Worm (Caenorhabditis elegans) whole organism, L4 larva: Measurements from ENCODE around the gene acs-14.

ENCODE experiments used
- F44E2.7 ChIP-seq: fragments of 200-800 bp; sonication (Bioruptor generic); IDR thresholded peaks from 2 replicates; pipeline ENCODE4 v2.1.2; 2022; ENCODE audit warnings: missing genetic modification characterization, missing compliant biosample characterization
- Y48G9A.11 ChIP-seq: fragments of 200-800 bp; sonication (Bioruptor generic); IDR thresholded peaks from 2 replicates; pipeline ENCODE4 v1.3.6; 2022; ENCODE audit warnings: missing genetic modification reagents, missing genetic modification characterization, missing compliant biosample characterization
- Y5F2A.4 ChIP-seq: fragments of 200-800 bp; sonication (Bioruptor generic); optimal IDR thresholded peaks from 2 replicates; lab custom pipeline; 2018; ENCODE audit warnings: mild to moderate bottlenecking, missing genetic modification characterization, missing compliant biosample characterization
- ZK546.5 ChIP-seq, 2 experiments: sonication (generic microtip); optimal IDR thresholded peaks; 2 replicates each; lab custom pipeline; 2017; ENCODE audit warnings: missing biosample characterization in 2 of 2, missing genetic modification characterization in 2 of 2
- aha-1 ChIP-seq: fragments of 150-350 bp; peaks from one replicate; lab custom pipeline; 2014; ENCODE audit warnings: missing biosample characterization, missing genetic modification characterization
- aly-2 ChIP-seq: sonication (generic microtip); optimal IDR thresholded peaks from 2 replicates; lab custom pipeline; 2018; ENCODE audit warnings: missing biosample characterization, missing genetic modification characterization
- attf-4 ChIP-seq: sonication (generic microtip); optimal IDR thresholded peaks from 3 replicates; lab custom pipeline; 2017; ENCODE audit warnings: missing biosample characterization, missing genetic modification characterization
- ceh-32 ChIP-seq: sonication (generic microtip); optimal IDR thresholded peaks from 2 replicates; lab custom pipeline; 2016; ENCODE audit warnings: mild to moderate bottlenecking, missing genetic modification characterization, missing compliant biosample characterization; ENCODE audit not compliant: poor library complexity
- ces-1 ChIP-seq: fragments of 150-350 bp; sonication (generic microtip); optimal IDR thresholded peaks from 4 replicates; lab custom pipeline; 2014; ENCODE audit warnings: missing biosample characterization, missing genetic modification reagents, missing genetic modification characterization
- daf-16 ChIP-seq, 3 experiments: sonication (generic microtip); optimal IDR thresholded peaks; 2 replicates each; lab custom pipeline; 2016 to 2017; ENCODE audit warnings: missing genetic modification characterization in 3 of 3, missing genetic modification reagents in 3 of 3, mild to moderate bottlenecking in 2 of 3, missing compliant biosample characterization in 2 of 3, missing biosample characterization in 1 of 3, moderate library complexity in 1 of 3
- dmd-6 ChIP-seq: fragments of 200-800 bp; sonication (Bioruptor generic); IDR thresholded peaks from 2 replicates; pipeline ENCODE4 v1.3.6; 2022; ENCODE audit warnings: missing genetic modification reagents, missing genetic modification characterization, missing compliant biosample characterization
- dmd-8 ChIP-seq: fragments of 200-800 bp; sonication (Bioruptor generic); IDR thresholded peaks from 2 replicates; pipeline ENCODE4 v1.3.6; 2022; ENCODE audit warnings: missing genetic modification characterization, missing compliant biosample characterization
- dmd-9 ChIP-seq: fragments of 200-800 bp; sonication (Bioruptor generic); IDR thresholded peaks from 2 replicates; pipeline ENCODE4 v1.3.6; 2022; ENCODE audit warnings: missing genetic modification reagents, missing genetic modification characterization, missing compliant biosample characterization
- egl-27 ChIP-seq: sonication (generic microtip); optimal IDR thresholded peaks from 3 replicates; lab custom pipeline; 2017; ENCODE audit warnings: missing biosample characterization, missing genetic modification reagents, missing genetic modification characterization
- egl-43 ChIP-seq: fragments of 200-800 bp; sonication (Bioruptor generic); IDR thresholded peaks from 2 replicates; pipeline ENCODE4 v1.3.6; 2022; ENCODE audit warnings: missing genetic modification reagents, missing genetic modification characterization, missing compliant biosample characterization
- fkh-10 ChIP-seq: fragments of 150-350 bp; optimal IDR thresholded peaks from 2 replicates; lab custom pipeline; 2014; ENCODE audit warnings: missing biosample characterization, missing genetic modification reagents, missing genetic modification characterization
- hif-1 ChIP-seq, 2 experiments: sonication (generic microtip); optimal IDR thresholded peaks; 2 replicates each; lab custom pipeline; 2016 to 2017; ENCODE audit warnings: missing compliant biosample characterization in 2 of 2, missing genetic modification characterization in 2 of 2, missing genetic modification reagents in 2 of 2, missing genotype in 2 of 2, mild to moderate bottlenecking in 1 of 2
- hlh-11 ChIP-seq: fragments of 200-800 bp; sonication (Bioruptor generic); optimal IDR thresholded peaks from 2 replicates; lab custom pipeline; 2018; ENCODE audit warnings: mild to moderate bottlenecking, missing genetic modification characterization, missing compliant biosample characterization
- hlh-30 ChIP-seq: sonication (generic microtip); optimal IDR thresholded peaks from 2 replicates; lab custom pipeline; 2017; ENCODE audit warnings: antibody characterized with exemption, mild to moderate bottlenecking, missing genetic modification characterization, missing compliant biosample characterization; ENCODE audit not compliant: insufficient read depth
- lim-7 ChIP-seq: fragments of 200-800 bp; sonication (Bioruptor generic); IDR thresholded peaks from 2 replicates; pipeline ENCODE4 v1.3.6; 2022; ENCODE audit warnings: missing genetic modification characterization, missing compliant biosample characterization
- lin-1 ChIP-seq: fragments of 200-800 bp; sonication (Bioruptor generic); IDR thresholded peaks from 2 replicates; pipeline ENCODE4 v1.3.6; 2022; ENCODE audit warnings: missing genetic modification reagents, missing genetic modification characterization, missing compliant biosample characterization
- lin-15B ChIP-seq: fragments of 150-350 bp; sonication (generic microtip); optimal IDR thresholded peaks from 3 replicates; lab custom pipeline; 2014; ENCODE audit warnings: missing biosample characterization, missing genetic modification characterization
- lin-38 ChIP-seq: fragments of 200-800 bp; sonication (Bioruptor generic); IDR thresholded peaks from 2 replicates; pipeline ENCODE4 v1.3.6; 2022; ENCODE audit warnings: missing genetic modification reagents, missing genetic modification characterization, missing compliant biosample characterization
- lin-39 ChIP-seq: fragments of 150-350 bp; optimal IDR thresholded peaks from 2 replicates; lab custom pipeline; 2014; ENCODE audit warnings: missing biosample characterization, missing genetic modification reagents, missing genetic modification characterization
- madf-5 ChIP-seq, 2 experiments: fragments of 200-800 bp; sonication (Bioruptor generic); IDR thresholded peaks; 2 replicates each; pipeline ENCODE4 v1.3.6; 2022; ENCODE audit warnings: missing compliant biosample characterization in 2 of 2, missing genetic modification characterization in 2 of 2
- mdl-1 ChIP-seq, 2 experiments: fragments of 150-350 bp in 1 of 2; sonication (generic microtip) in 1 of 2; optimal IDR thresholded peaks; 2 replicates each; lab custom pipeline; 2014 to 2017; ENCODE audit warnings: missing biosample characterization in 2 of 2, missing genetic modification characterization in 2 of 2
- mes-2 ChIP-seq: sonication (generic microtip); optimal IDR thresholded peaks from 2 replicates; lab custom pipeline; 2016; ENCODE audit warnings: missing genotype, mild to moderate bottlenecking, missing genetic modification characterization, missing compliant biosample characterization; ENCODE audit not compliant: poor library complexity, severe bottlenecking
- mxl-3 ChIP-seq: fragments of 200-800 bp; sonication (Bioruptor generic); optimal IDR thresholded peaks from 2 replicates; lab custom pipeline; 2018; ENCODE audit warnings: mild to moderate bottlenecking, missing genetic modification characterization, missing compliant biosample characterization
- nhr-10 ChIP-seq: fragments of 150-350 bp; optimal IDR thresholded peaks from 2 replicates; lab custom pipeline; 2014; ENCODE audit warnings: missing biosample characterization, missing genetic modification characterization
- nhr-11 ChIP-seq: fragments of 150-350 bp; optimal IDR thresholded peaks from 2 replicates; lab custom pipeline; 2014; ENCODE audit warnings: missing biosample characterization, missing genetic modification characterization
- nhr-111 ChIP-seq: fragments of 200-800 bp; sonication (Bioruptor generic); optimal IDR thresholded peaks from 2 replicates; lab custom pipeline; 2018; ENCODE audit warnings: mild to moderate bottlenecking, missing genetic modification characterization, missing compliant biosample characterization
- nhr-25 ChIP-seq: sonication (generic microtip); optimal IDR thresholded peaks from 2 replicates; lab custom pipeline; 2017; ENCODE audit warnings: missing genetic modification characterization, mild to moderate bottlenecking, missing compliant biosample characterization, antibody characterized with exemption, moderate library complexity, borderline replicate concordance; ENCODE audit not compliant: insufficient read depth
- nhr-28 ChIP-seq: fragments of 150-350 bp; optimal IDR thresholded peaks from 2 replicates; lab custom pipeline; 2014; ENCODE audit warnings: missing biosample characterization, missing genetic modification characterization
- nhr-48 ChIP-seq: sonication (generic microtip); optimal IDR thresholded peaks from 2 replicates; lab custom pipeline; 2016; ENCODE audit warnings: mild to moderate bottlenecking, missing genetic modification characterization, missing compliant biosample characterization
- nhr-77 ChIP-seq: fragments of 150-350 bp; optimal IDR thresholded peaks from 2 replicates; lab custom pipeline; 2014; ENCODE audit warnings: missing biosample characterization, missing genetic modification characterization
- php-3 ChIP-seq: fragments of 200-800 bp; sonication (Bioruptor generic); IDR thresholded peaks from 2 replicates; pipeline ENCODE4 v1.3.6; 2022; ENCODE audit warnings: missing genetic modification reagents, missing genetic modification characterization, missing compliant biosample characterization
- pqm-1 ChIP-seq: sonication (generic microtip); optimal IDR thresholded peaks from 2 replicates; lab custom pipeline; 2017; ENCODE audit warnings: missing biosample characterization, missing genetic modification characterization
- rbr-2 ChIP-seq: sonication (generic microtip); optimal IDR thresholded peaks from 2 replicates; lab custom pipeline; 2016; ENCODE audit warnings: missing genotype, missing genetic modification characterization, missing compliant biosample characterization
- tag-97 ChIP-seq: fragments of 200-800 bp; sonication (Bioruptor generic); IDR thresholded peaks from 2 replicates; pipeline ENCODE4 v1.3.6; 2022; ENCODE audit warnings: missing genetic modification characterization, missing compliant biosample characterization
- unc-39 ChIP-seq: sonication (generic microtip); optimal IDR thresholded peaks from 2 replicates; lab custom pipeline; 2017; ENCODE audit warnings: missing biosample characterization, missing genetic modification characterization
- unc-62 ChIP-seq, 3 experiments: fragments of 150-350 bp in 1 of 3; sonication (generic microtip); optimal IDR thresholded peaks in 2 of 3; peaks in 1 of 3; 1 replicate in 1 of 3; 2 replicates in 2 of 3; lab custom pipeline; 2014 to 2017; ENCODE audit warnings: missing biosample characterization in 3 of 3, missing genetic modification characterization in 3 of 3, missing genetic modification reagents in 3 of 3, missing genotype in 1 of 3
- zfp-2 ChIP-seq: sonication (generic microtip); optimal IDR thresholded peaks from 2 replicates; lab custom pipeline; 2016; ENCODE audit warnings: mild to moderate bottlenecking, missing genetic modification characterization, missing compliant biosample characterization
- zip-11 ChIP-seq: fragments of 200-800 bp; sonication (Bioruptor generic); IDR thresholded peaks from 2 replicates; pipeline ENCODE4 v1.3.6; 2022; ENCODE audit warnings: missing genetic modification characterization, missing compliant biosample characterization
- ztf-7 ChIP-seq: fragments of 150-350 bp; optimal IDR thresholded peaks from 2 replicates; lab custom pipeline; 2014; ENCODE audit warnings: missing biosample characterization, missing genetic modification characterization

Gene acs-14

ce11 chrV:9526470-9526869 is 18.5 kb downstream of the acs-14 start, which contains the start of gene C50F4.1:
Gene C50F4.1 (plus strand): TSS chrV:9526793.
- TF ChIP-seq dmd-9 (GFP tag; lab: Robert Waterston, UW) (no peak), F44E2.7 (GFP tag; lab: Robert Waterston, UW) (no peak), nhr-28 (tag; lab: Kevin White, UChicago) (peak; percentile 82), hlh-30 (tag; lab: Kevin White, UChicago) (peak; percentile 45), egl-43 (GFP tag; lab: Robert Waterston, UW) (no peak), nhr-11 (no peak), lin-1 (no peak), lin-15B (tag; lab: Kevin White, UChicago) (no peak), ces-1 (no peak), Y5F2A.4 (no peak), mes-2 (tag; lab: Kevin White, UChicago) (no peak), madf-5 (GFP tag; IDR thresholded peaks at IDR 0.05; lab: Robert Waterston, UW) (no peak), dmd-6 (peak; percentile 83), ZK546.5 (tag; optimal IDR thresholded peaks at IDR 0.05; lab: Kevin White, UChicago) (no peak), nhr-48 (tag; lab: Kevin White, UChicago) (no peak), php-3 (GFP tag; lab: Robert Waterston, UW) (peak; percentile 86), zfp-2 (tag; lab: Kevin White, UChicago) (no peak), unc-62 (GFP tag; optimal IDR thresholded peaks at IDR 0.05 in 1 of 2; lab: Kevin White, UChicago) (peak in 1 of 2 experiments; percentile 88), unc-62 (tag; optimal IDR thresholded peaks at IDR 0.05; lab: Kevin White, UChicago) (no peak), ztf-7 (tag; lab: Kevin White, UChicago) (no peak), rbr-2 (tag; lab: Kevin White, UChicago) (no peak), mxl-3 (peak; percentile 51), tag-97 (GFP tag; lab: Robert Waterston, UW) (no peak), attf-4 (tag; lab: Kevin White, UChicago) (no peak), nhr-77 (tag; lab: Kevin White, UChicago) (peak; percentile 51), daf-16 (GFP tag; optimal IDR thresholded peaks at IDR 0.05; lab: Kevin White, UChicago) (no peak), daf-16 (tag; optimal IDR thresholded peaks at IDR 0.05; lab: Kevin White, UChicago) (peak; percentile 49), lin-38 (no peak), hlh-11 (tag; lab: Kevin White, UChicago) (peak; percentile 69), pqm-1 (tag; lab: Kevin White, UChicago) (peak; percentile 91), lim-7 (no peak)

- TF ChIP-seq dmd-8 (GFP tag; lab: Robert Waterston, UW), result no peak
- no peak for TF ChIP-seq nhr-25 (tag; lab: Kevin White, UChicago)
- TF ChIP-seq pqm-1 (tag; lab: Kevin White, UChicago), result peak; percentile 4
- TF ChIP-seq daf-16 (GFP tag; optimal IDR thresholded peaks at IDR 0.05; lab: Kevin White, UChicago), result no peak
- TF ChIP-seq daf-16 (tag; optimal IDR thresholded peaks at IDR 0.05; lab: Kevin White, UChicago), result peak; percentile 39
- TF ChIP-seq nhr-28 (tag; lab: Kevin White, UChicago), result peak; percentile 42
- TF ChIP-seq unc-62 (GFP tag; optimal IDR thresholded peaks at IDR 0.05 in 1 of 2; lab: Kevin White, UChicago), result peak in 1 of 2 experiments; percentile 16
- TF ChIP-seq unc-62 (tag; optimal IDR thresholded peaks at IDR 0.05; lab: Kevin White, UChicago), result no peak
- no peak for TF ChIP-seq attf-4 (tag; lab: Kevin White, UChicago)
- TF ChIP-seq nhr-77 (tag; lab: Kevin White, UChicago), result peak; percentile 57
- TF ChIP-seq dmd-6, result peak; percentile 38
- no peak for TF ChIP-seq fkh-10 (GFP tag; lab: Kevin White, UChicago)
- TF ChIP-seq Y48G9A.11, result no peak
These were observed 19.4 kb downstream of the acs-14 start for ce11 chrV:9527337-9527736.

- no peak for TF ChIP-seq fkh-10 (GFP tag; lab: Kevin White, UChicago)
- TF ChIP-seq aha-1, result peak; percentile 96
These were observed 20.1 kb downstream of the acs-14 start for ce11 chrV:9527984-9528383.

- TF ChIP-seq nhr-111, result no peak
- no peak for TF ChIP-seq ceh-32 (tag; lab: Kevin White, UChicago)
- no peak for TF ChIP-seq hlh-11 (tag; lab: Kevin White, UChicago)
- no peak for TF ChIP-seq nhr-48 (tag; lab: Kevin White, UChicago)
- TF ChIP-seq lin-39 (tag; lab: Kevin White, UChicago), result no peak
- no peak for TF ChIP-seq zip-11 (GFP tag; lab: Robert Waterston, UW)
- no peak for TF ChIP-seq hif-1 (tag; optimal IDR thresholded peaks at IDR 0.05; lab: Kevin White, UChicago)
- TF ChIP-seq nhr-10 (tag; lab: Kevin White, UChicago), result no peak
- no peak for TF ChIP-seq lim-7
- TF ChIP-seq unc-39 (tag; lab: Kevin White, UChicago), result no peak
- no peak for TF ChIP-seq Y48G9A.11
- no peak for TF ChIP-seq aly-2
- no peak for TF ChIP-seq egl-27 (tag; lab: Kevin White, UChicago)
- TF ChIP-seq mdl-1 (tag; optimal IDR thresholded peaks at IDR 0.05; lab: Kevin White, UChicago), result no peak
- TF ChIP-seq ces-1, result no peak
These were observed 23.5 kb downstream of the acs-14 start, which contains the start of the genes C50F4.10 and pfk-1.2 for ce11 chrV:9531477-9531876. Gene C50F4.10 (minus strand): TSS chrV:9531577. Gene pfk-1.2 (plus strand): TSS chrV:9531801.
